Fruit fly (Drosophila melanogaster) whole organism, embryonic: ENCODE data around the gene ebo.
A peak's percentile ranks its signal among the peaks of the same experiment; 100 is the strongest.

Experiments
- Adf1 ChIP-seq: fragments of 200-800 bp; sonication (Bioruptor generic); IDR thresholded peaks from 2 replicates; pipeline ENCODE4 v1.3.6; 2022; ENCODE audit warnings: missing biosample characterization, missing genetic modification characterization
- Atf6 ChIP-seq: fragments of 200-800 bp; sonication (Bioruptor generic); IDR thresholded peaks from 2 replicates; pipeline ENCODE4 v1.3.6; 2022; ENCODE audit warnings: missing biosample characterization, missing genetic modification characterization
- CG10431 ChIP-seq: fragments of 200-800 bp; sonication (Bioruptor generic); optimal IDR thresholded peaks from 3 replicates; lab custom pipeline; 2018; ENCODE audit warnings: missing biosample characterization, mild to moderate bottlenecking, missing genetic modification characterization
- CG13894 ChIP-seq: fragments of 200-800 bp; sonication (Bioruptor generic); optimal IDR thresholded peaks from 3 replicates; lab custom pipeline; 2018; ENCODE audit warnings: missing biosample characterization, mild to moderate bottlenecking, missing genetic modification characterization, moderate library complexity
- CG15514 ChIP-seq: fragments of 200-800 bp; sonication (Bioruptor generic); optimal IDR thresholded peaks from 3 replicates; lab custom pipeline; 2017; ENCODE audit warnings: missing biosample characterization, missing genetic modification characterization, mild to moderate bottlenecking, moderate library complexity, missing genetic modification reagents
- CG1832 ChIP-seq: fragments of 200-800 bp; sonication (Bioruptor generic); optimal IDR thresholded peaks from 2 replicates; lab custom pipeline; 2017; ENCODE audit warnings: missing biosample characterization, mild to moderate bottlenecking, missing genetic modification characterization, inconsistent platforms
- CG6765 ChIP-seq: fragments of 200-800 bp; sonication (Bioruptor generic); optimal IDR thresholded peaks from 3 replicates; lab custom pipeline; 2017; ENCODE audit warnings: missing biosample characterization, mild to moderate bottlenecking, missing genetic modification characterization
- CG6854 ChIP-seq: fragments of 200-800 bp; sonication (Bioruptor generic); optimal IDR thresholded peaks from 3 replicates; lab custom pipeline; 2017; ENCODE audit warnings: missing biosample characterization, mild to moderate bottlenecking, missing genetic modification characterization
- CG8290 ChIP-seq, 3 experiments: fragments of 200-800 bp; sonication (Bioruptor generic); optimal IDR thresholded peaks; 2 replicates each; lab custom pipeline; 2016 to 2019; ENCODE audit warnings: missing biosample characterization in 3 of 3, missing genetic modification characterization in 3 of 3, mild to moderate bottlenecking in 2 of 3, moderate library complexity in 1 of 3
- D19A ChIP-seq: fragments of 200-800 bp; optimal IDR thresholded peaks from 3 replicates; lab custom pipeline; 2019; ENCODE audit warnings: missing biosample characterization, mild to moderate bottlenecking, missing genetic modification characterization, moderate library complexity
- Deaf1 ChIP-seq: fragments of 200-800 bp; optimal IDR thresholded peaks from 3 replicates; lab custom pipeline; 2019; ENCODE audit warnings: missing biosample characterization, mild to moderate bottlenecking, missing genetic modification characterization, moderate library complexity
- Kr ChIP-seq: fragments of 200-800 bp; sonication (Bioruptor generic); optimal IDR thresholded peaks from 2 replicates; lab custom pipeline; 2017; ENCODE audit warnings: missing biosample characterization, mild to moderate bottlenecking, missing genetic modification characterization
- Med ChIP-seq: fragments of 200-800 bp; sonication (Bioruptor generic); peaks from one replicate; lab custom pipeline; 2016; ENCODE audit warnings: missing biosample characterization, missing genetic modification characterization, mild to moderate bottlenecking, inconsistent platforms, moderate library complexity
- Nf-YB ChIP-seq: fragments of 200-800 bp; sonication (Bioruptor generic); optimal IDR thresholded peaks from 3 replicates; lab custom pipeline; 2019; ENCODE audit warnings: missing biosample characterization, mild to moderate bottlenecking, missing genetic modification characterization, moderate library complexity
- Nf-YC ChIP-seq: fragments of 200-800 bp; optimal IDR thresholded peaks from 3 replicates; lab custom pipeline; 2019; ENCODE audit warnings: missing biosample characterization, mild to moderate bottlenecking, missing genetic modification characterization, moderate library complexity
- Oli ChIP-seq: fragments of 200-800 bp; sonication (Bioruptor generic); optimal IDR thresholded peaks from 2 replicates; lab custom pipeline; 2018; ENCODE audit warnings: missing biosample characterization, mild to moderate bottlenecking, missing genetic modification characterization, moderate library complexity
- Optix ChIP-seq: fragments of 200-800 bp; sonication (Bioruptor generic); IDR thresholded peaks from 3 replicates; pipeline ENCODE4 v1.3.6; 2022; ENCODE audit warnings: missing biosample characterization, missing genetic modification characterization
- Pdp1 ChIP-seq, 2 experiments: fragments of 200-800 bp; sonication (Bioruptor generic); optimal IDR thresholded peaks; 3 replicates each; lab custom pipeline; 2016; ENCODE audit warnings: missing biosample characterization in 2 of 2, missing genetic modification characterization in 2 of 2, mild to moderate bottlenecking in 1 of 2, moderate library complexity in 1 of 2
- Trl ChIP-seq, 3 experiments: fragments of >200 bp in 2 of 3; fragments of 200-800 bp in 1 of 3; sonication (Bioruptor generic) in 1 of 3; optimal IDR thresholded peaks; 2 replicates in 1 of 3; 3 replicates in 2 of 3; lab custom pipeline; 2016 to 2017; ENCODE audit warnings: missing biosample characterization in 1 of 3, missing genetic modification characterization in 1 of 3
- abd-A ChIP-seq: fragments of 200-800 bp; sonication (Bioruptor generic); optimal IDR thresholded peaks from 3 replicates; lab custom pipeline; 2019; ENCODE audit warnings: missing biosample characterization, mild to moderate bottlenecking, missing genetic modification characterization, moderate library complexity
- ara ChIP-seq: fragments of 200-800 bp; sonication (Bioruptor generic); IDR thresholded peaks from 2 replicates; pipeline ENCODE4 v1.3.6; 2022; ENCODE audit warnings: missing biosample characterization, missing genetic modification characterization
- ato ChIP-seq: fragments of 200-800 bp; sonication (Bioruptor generic); IDR thresholded peaks from 2 replicates; pipeline ENCODE4 v1.3.6; 2022; ENCODE audit warnings: missing biosample characterization, missing genetic modification characterization; ENCODE audit not compliant: partially characterized antibody
- chinmo ChIP-seq: fragments of 200-800 bp; sonication (Bioruptor generic); IDR thresholded peaks from 4 replicates; pipeline ENCODE4 v1.3.6; 2022; ENCODE audit warnings: missing biosample characterization, missing genetic modification characterization; ENCODE audit not compliant: partially characterized antibody
- crol ChIP-seq: fragments of 200-800 bp; sonication (Bioruptor generic); IDR thresholded peaks from 2 replicates; pipeline ENCODE4 v1.3.6; 2022; ENCODE audit warnings: missing biosample characterization, missing genetic modification characterization
- dysf ChIP-seq: fragments of 200-800 bp; sonication (Bioruptor generic); IDR thresholded peaks from 3 replicates; pipeline ENCODE4 v1.3.6; 2022; ENCODE audit warnings: missing biosample characterization, missing genetic modification characterization
- en ChIP-seq: fragments of 200-800 bp; sonication (Bioruptor generic); optimal IDR thresholded peaks from 2 replicates; lab custom pipeline; 2016; ENCODE audit warnings: missing biosample characterization, missing genetic modification characterization
- ewg ChIP-seq: fragments of 200-800 bp; sonication (Bioruptor generic); optimal IDR thresholded peaks from 3 replicates; lab custom pipeline; 2017; ENCODE audit warnings: mild to moderate bottlenecking, missing biosample characterization, missing genetic modification reagents, missing genetic modification characterization
- hb ChIP-seq: fragments of 200-800 bp; sonication (Bioruptor generic); IDR thresholded peaks from 3 replicates; pipeline ENCODE4 v1.3.6; 2022; ENCODE audit warnings: missing biosample characterization, missing genetic modification characterization; ENCODE audit not compliant: partially characterized antibody
- hbn ChIP-seq: fragments of 200-800 bp; sonication (Bioruptor generic); IDR thresholded peaks from 2 replicates; pipeline ENCODE4 v1.3.6; 2022; ENCODE audit warnings: missing biosample characterization, missing genetic modification characterization; ENCODE audit not compliant: partially characterized antibody
- kni ChIP-seq: fragments of 200-800 bp; sonication (Bioruptor generic); optimal IDR thresholded peaks from 3 replicates; lab custom pipeline; 2017; ENCODE audit warnings: mild to moderate bottlenecking, missing biosample characterization, missing genetic modification reagents, missing genetic modification characterization
- mam ChIP-seq: fragments of 200-800 bp; sonication (Bioruptor generic); optimal IDR thresholded peaks from 3 replicates; lab custom pipeline; 2016; ENCODE audit warnings: missing biosample characterization, missing genetic modification characterization
- nerfin-1 ChIP-seq: fragments of 200-800 bp; sonication (Bioruptor generic); optimal IDR thresholded peaks from 3 replicates; lab custom pipeline; 2019; ENCODE audit warnings: missing biosample characterization, mild to moderate bottlenecking, missing genetic modification characterization, moderate library complexity
- pfk ChIP-seq: fragments of 200-800 bp; sonication (Bioruptor generic); optimal IDR thresholded peaks from 2 replicates; lab custom pipeline; 2018; ENCODE audit warnings: missing biosample characterization, mild to moderate bottlenecking, missing genetic modification characterization, moderate library complexity
- pros ChIP-seq: fragments of 200-800 bp; sonication (Bioruptor generic); optimal IDR thresholded peaks from 3 replicates; lab custom pipeline; 2019; ENCODE audit warnings: missing biosample characterization, mild to moderate bottlenecking, missing genetic modification characterization, moderate library complexity
- rib ChIP-seq: fragments of 200-800 bp; sonication (Bioruptor generic); IDR thresholded peaks from 2 replicates; pipeline ENCODE4 v1.3.6; 2022; ENCODE audit warnings: missing biosample characterization, missing genetic modification characterization
- sens ChIP-seq: fragments of 200-800 bp; sonication (Bioruptor generic); peaks from one replicate; lab custom pipeline; 2016; ENCODE audit warnings: missing biosample characterization, missing genetic modification characterization
- seq ChIP-seq: fragments of 200-800 bp; sonication (Bioruptor generic); IDR thresholded peaks from 2 replicates; pipeline ENCODE4 v1.3.6; 2022; ENCODE audit warnings: missing biosample characterization, missing genetic modification characterization
- twi ChIP-seq: fragments of 200-800 bp; optimal IDR thresholded peaks from 2 replicates; lab custom pipeline; 2019; ENCODE audit warnings: missing biosample characterization, mild to moderate bottlenecking, missing genetic modification characterization, moderate library complexity
- usp ChIP-seq: fragments of >200 bp; optimal IDR thresholded peaks from 2 replicates; lab custom pipeline; 2017; ENCODE audit warnings: missing biosample characterization, missing genetic modification characterization
- vvl ChIP-seq: fragments of 200-800 bp; sonication (Bioruptor generic); IDR thresholded peaks from 2 replicates; pipeline ENCODE4 v1.3.6; 2022; ENCODE audit warnings: missing biosample characterization, missing genetic modification characterization

Gene ebo

dm6 chrX:520215-520861 lies 44.0 kb upstream of the ebo start:
- TF ChIP-seq CG1832 (peak; percentile 65), Nf-YB (GFP tag; lab: Kevin White, UChicago) (peak; percentile 12), abd-A (tag; lab: Kevin White, UChicago) (peak; percentile 97), Med (GFP tag; lab: Kevin White, UChicago) (peak; percentile 43), Deaf1 (tag; lab: Kevin White, UChicago) (peak; percentile 78), ewg (peak; percentile 41), pros (GFP tag; lab: Kevin White, UChicago) (peak; percentile 100), D19A (no peak), ato (no peak), rib (GFP tag; lab: Robert Waterston, UW) (peak; percentile 58; the same call in 1 of the 2 replicates), pfk (GFP tag; lab: Kevin White, UChicago) (peak; percentile 9), CG6765 (GFP tag; lab: Kevin White, UChicago) (no peak), Kr (GFP tag; lab: Kevin White, UChicago) (peak; percentile 87), Optix (GFP tag; lab: Robert Waterston, UW) (no peak), Adf1 (GFP tag; lab: Robert Waterston, UW) (peak; percentile 13; the same call in 1 of the 2 replicates), Nf-YC (tag; lab: Kevin White, UChicago) (peak; percentile 82), en (GFP tag; lab: Kevin White, UChicago) (no peak), nerfin-1 (tag; lab: Kevin White, UChicago) (peak; percentile 89), CG10431 (GFP tag; lab: Kevin White, UChicago) (peak; percentile 26), Trl (optimal IDR thresholded peaks at IDR 0.05; lab: Kevin White, UChicago) (peak in 1 of 2 experiments; percentile 2), Trl (GFP tag; optimal IDR thresholded peaks at IDR 0.05; lab: Kevin White, UChicago) (no peak), CG15514 (GFP tag; lab: Kevin White, UChicago) (peak; percentile 21), CG6854 (GFP tag; lab: Kevin White, UChicago) (no peak), CG8290 (GFP tag; optimal IDR thresholded peaks at IDR 0.05; lab: Kevin White, UChicago) (no peak), CG8290 (tag; optimal IDR thresholded peaks at IDR 0.05; lab: Kevin White, UChicago) (no peak), mam (GFP tag; lab: Kevin White, UChicago) (no peak), ara (no peak), Atf6 (GFP tag; lab: Robert Waterston, UW) (no peak), seq (GFP tag; lab: Robert Waterston, UW) (peak; percentile 80; the same call in 1 of the 2 replicates), dysf (GFP tag; lab: Robert Waterston, UW) (no peak), crol (GFP tag; lab: Robert Waterston, UW) (peak; percentile 79), CG13894 (tag; lab: Kevin White, UChicago) (peak; percentile 59), Oli (tag; lab: Kevin White, UChicago) (no peak), Pdp1 (GFP tag; optimal IDR thresholded peaks at IDR 0.05; lab: Kevin White, UChicago) (peak in 1 of 2 experiments; percentile 77), kni (peak; percentile 71), sens (peak; percentile 57), vvl (peak; percentile 24; the same call in 1 of the 2 replicates), hb (GFP tag; lab: Robert Waterston, UW) (no peak), usp (GFP tag; lab: Kevin White, UChicago) (no peak), hbn (GFP tag; lab: Robert Waterston, UW) (0 out of 2 replicates have a peak, but pooled peaks have one; percentile 13), twi (no peak), chinmo (GFP tag; lab: Robert Waterston, UW) (0 out of 4 replicates have a peak, but pooled peaks have one; percentile 71)
